Fruit fly (Drosophila melanogaster) whole organism: Measurements from ENCODE around the gene dbo.

ENCODE experiments used
- psq ChIP-seq: fragments of >200 bp; optimal IDR thresholded peaks from 2 replicates; lab custom pipeline; 2017
- usp ChIP-seq: fragments of >200 bp; optimal IDR thresholded peaks from 2 replicates; lab custom pipeline; 2017; ENCODE audit warnings: missing biosample characterization, missing genetic modification characterization, mixed read lengths

DNA sequence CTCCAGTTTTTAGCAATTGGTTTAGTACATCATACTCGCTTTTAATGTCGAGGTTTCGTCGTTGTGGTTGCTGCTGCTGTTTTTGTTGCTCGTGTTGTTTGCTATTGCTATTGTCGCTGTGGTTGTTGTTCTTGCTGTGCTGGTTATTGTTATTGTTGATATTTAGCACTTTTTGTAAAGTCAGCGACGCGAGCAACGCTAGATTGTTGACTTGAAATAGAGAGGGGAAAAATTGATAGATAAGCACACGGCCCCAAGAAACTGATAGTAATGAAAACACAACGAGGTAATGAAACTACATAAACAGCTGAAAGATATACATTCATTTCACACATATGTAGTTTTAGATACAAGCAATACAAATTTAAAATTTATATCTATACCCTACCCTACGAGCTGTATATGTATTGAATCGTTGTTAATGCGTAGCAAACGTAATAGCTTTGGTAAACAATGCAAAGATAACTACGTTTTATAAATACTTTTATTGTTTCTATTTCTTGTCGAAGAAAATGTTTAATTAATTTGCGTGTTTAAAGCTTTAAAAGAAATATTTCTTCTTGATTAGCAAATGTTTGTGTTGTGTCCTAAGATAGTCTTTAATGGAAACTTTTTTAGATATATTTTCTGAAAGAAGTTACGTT is 2.8 kb upstream of the dbo start:
- TF ChIP-seq psq (no peak), usp (GFP tag; lab: Kevin White, UChicago) (no peak)
